Worm (Caenorhabditis elegans) whole organism, young adult: ENCODE measurements around the gene dhs-21.

Experiments used
- B0261.1 ChIP-seq: sonication (generic microtip); optimal IDR thresholded peaks from 2 replicates; lab custom pipeline; 2016; ENCODE audit warnings: mild to moderate bottlenecking, missing genetic modification characterization, moderate library complexity, missing compliant biosample characterization
- C06A6.2 ChIP-seq: fragments of 200-800 bp; sonication (Bioruptor generic); conservative IDR thresholded peaks from 2 replicates; pipeline ENCODE4 v1.3.6; 2022; ENCODE audit warnings: missing genetic modification characterization, missing compliant biosample characterization
- C17E4.6 ChIP-seq: fragments of 200-800 bp; sonication (Bioruptor generic); IDR thresholded peaks from 2 replicates; pipeline ENCODE4 v1.3.6; 2022; ENCODE audit warnings: missing genetic modification reagents, missing genetic modification characterization, missing compliant biosample characterization
- D2030.7 ChIP-seq: fragments of 200-800 bp; sonication (Bioruptor generic); IDR thresholded peaks from 2 replicates; pipeline ENCODE4 v1.3.6; 2022; ENCODE audit warnings: missing genetic modification reagents, missing genetic modification characterization, missing compliant biosample characterization
- F23B12.7 ChIP-seq: sonication (generic microtip); optimal IDR thresholded peaks from 2 replicates; lab custom pipeline; 2017; ENCODE audit warnings: missing genetic modification characterization, mild to moderate bottlenecking, missing compliant biosample characterization, antibody characterized with exemption, moderate library complexity; ENCODE audit not compliant: insufficient read depth
- F49E8.2 ChIP-seq: sonication (generic microtip); optimal IDR thresholded peaks from 3 replicates; lab custom pipeline; 2017; ENCODE audit warnings: missing genetic modification characterization, mild to moderate bottlenecking, missing compliant biosample characterization, antibody characterized with exemption, moderate library complexity; ENCODE audit not compliant: insufficient read depth
- K12H6.12 ChIP-seq: fragments of 200-800 bp; sonication (Bioruptor generic); optimal IDR thresholded peaks from 2 replicates; lab custom pipeline; 2018; ENCODE audit warnings: mild to moderate bottlenecking, missing genetic modification characterization, missing compliant biosample characterization
- Y53F4B.3 ChIP-seq: fragments of 200-800 bp; sonication (Bioruptor generic); IDR thresholded peaks from 2 replicates; pipeline ENCODE4 v1.3.6; 2022; ENCODE audit warnings: missing genetic modification reagents, missing genetic modification characterization, missing compliant biosample characterization
- Y79H2A.3 ChIP-seq: fragments of 200-800 bp; sonication (Bioruptor generic); conservative IDR thresholded peaks from 2 replicates; pipeline ENCODE4 v1.3.6; 2022; ENCODE audit warnings: missing genetic modification reagents, missing genetic modification characterization, missing compliant biosample characterization
- ZK185.1 ChIP-seq: sonication (generic microtip); optimal IDR thresholded peaks from 2 replicates; lab custom pipeline; 2016; ENCODE audit warnings: mild to moderate bottlenecking, missing genetic modification characterization, missing compliant biosample characterization; ENCODE audit not compliant: poor library complexity, severe bottlenecking
- aptf-2 ChIP-seq: fragments of 200-800 bp; sonication (Bioruptor generic); conservative IDR thresholded peaks from 2 replicates; pipeline ENCODE4 v1.3.6; 2022; ENCODE audit warnings: missing genetic modification reagents, missing genetic modification characterization, missing compliant biosample characterization
- aptf-3 ChIP-seq: fragments of 200-800 bp; sonication (Bioruptor generic); IDR thresholded peaks from 2 replicates; pipeline ENCODE4 v1.3.6; 2022; ENCODE audit warnings: missing genetic modification characterization, missing compliant biosample characterization
- athp-1 ChIP-seq: sonication (generic microtip); optimal IDR thresholded peaks from 2 replicates; lab custom pipeline; 2017; ENCODE audit warnings: mild to moderate bottlenecking, missing genetic modification characterization, missing compliant biosample characterization
- attf-3 ChIP-seq: fragments of 200-800 bp; sonication (Bioruptor generic); conservative IDR thresholded peaks from 2 replicates; pipeline ENCODE4 v1.3.6; 2022; ENCODE audit warnings: missing genetic modification reagents, missing genetic modification characterization, missing compliant biosample characterization
- bed-2 ChIP-seq: fragments of 200-800 bp; sonication (Bioruptor generic); IDR thresholded peaks from 2 replicates; pipeline ENCODE4 v1.3.6; 2022; ENCODE audit warnings: missing genetic modification reagents, missing genetic modification characterization, missing compliant biosample characterization
- cebp-1 ChIP-seq, 2 experiments: fragments of 200-800 bp in 1 of 2; sonication (Bioruptor generic) in 1 of 2; sonication (generic microtip) in 1 of 2; IDR thresholded peaks in 1 of 2; optimal IDR thresholded peaks in 1 of 2; 2 replicates each; pipeline versions ENCODE4 v1.3.6 to Lab custom; 2017 to 2022; ENCODE audit warnings: missing compliant biosample characterization in 2 of 2, missing genetic modification characterization in 2 of 2, mild to moderate bottlenecking in 1 of 2, missing genetic modification reagents in 1 of 2, moderate library complexity in 1 of 2
- ceh-100 ChIP-seq: fragments of 200-800 bp; sonication (Bioruptor generic); IDR thresholded peaks from 2 replicates; pipeline ENCODE4 v1.3.6; 2022; ENCODE audit warnings: missing genetic modification reagents, missing genetic modification characterization, missing compliant biosample characterization
- fkh-3 ChIP-seq: sonication (generic microtip); optimal IDR thresholded peaks from 2 replicates; lab custom pipeline; 2016; ENCODE audit warnings: mild to moderate bottlenecking, missing genetic modification characterization, missing compliant biosample characterization
- hmg-20 ChIP-seq: fragments of 200-800 bp; sonication (Bioruptor generic); IDR thresholded peaks from 2 replicates; pipeline ENCODE4 v1.3.6; 2022; ENCODE audit warnings: missing genetic modification reagents, missing genetic modification characterization, missing compliant biosample characterization
- let-526 ChIP-seq: fragments of 200-800 bp; sonication (Bioruptor generic); IDR thresholded peaks from 2 replicates; pipeline ENCODE4 v1.3.6; 2022; ENCODE audit warnings: missing genetic modification reagents, missing genetic modification characterization, missing compliant biosample characterization
- lin-40 ChIP-seq: sonication (generic microtip); optimal IDR thresholded peaks from 2 replicates; lab custom pipeline; 2016; ENCODE audit warnings: missing genetic modification characterization, mild to moderate bottlenecking, missing compliant biosample characterization, missing genotype, missing genetic modification reagents
- lsy-27 ChIP-seq: sonication (generic microtip); optimal IDR thresholded peaks from 2 replicates; lab custom pipeline; 2017; ENCODE audit warnings: missing genetic modification characterization, mild to moderate bottlenecking, missing compliant biosample characterization, antibody characterized with exemption, missing genotype, borderline replicate concordance; ENCODE audit not compliant: insufficient read depth
- madf-8 ChIP-seq: fragments of 200-800 bp; sonication (Bioruptor generic); conservative IDR thresholded peaks from 2 replicates; pipeline ENCODE4 v1.3.6; 2022; ENCODE audit warnings: missing genetic modification reagents, missing genetic modification characterization, missing compliant biosample characterization
- nhr-120 ChIP-seq: fragments of 200-800 bp; sonication (Bioruptor generic); IDR thresholded peaks from 2 replicates; pipeline ENCODE4 v1.3.6; 2022; ENCODE audit warnings: missing genetic modification characterization, missing compliant biosample characterization
- nhr-27 ChIP-seq: fragments of 200-800 bp; sonication (Bioruptor generic); optimal IDR thresholded peaks from 2 replicates; lab custom pipeline; 2018; ENCODE audit warnings: mild to moderate bottlenecking, missing genetic modification characterization, moderate library complexity, missing compliant biosample characterization
- pha-4 ChIP-seq: fragments of 150-350 bp; sonication (generic microtip); optimal IDR thresholded peaks from 2 replicates; lab custom pipeline; 2014; ENCODE audit warnings: missing biosample characterization, missing genetic modification reagents, missing genetic modification characterization
- repo-1 ChIP-seq: sonication (generic microtip); optimal IDR thresholded peaks from 2 replicates; lab custom pipeline; 2017; ENCODE audit warnings: mild to moderate bottlenecking, missing genetic modification characterization, missing compliant biosample characterization
- sea-2 ChIP-seq: fragments of 200-800 bp; sonication (Bioruptor generic); IDR thresholded peaks from 2 replicates; pipeline ENCODE4 v1.3.6; 2022; ENCODE audit warnings: missing genetic modification characterization, missing compliant biosample characterization
- snpc-1.1 ChIP-seq: sonication (generic microtip); optimal IDR thresholded peaks from 2 replicates; lab custom pipeline; 2017; ENCODE audit warnings: missing genetic modification characterization, mild to moderate bottlenecking, missing compliant biosample characterization, antibody characterized with exemption, moderate library complexity, missing genotype, missing genetic modification reagents; ENCODE audit not compliant: insufficient read depth
- snpc-1.3 ChIP-seq: sonication (generic microtip); optimal IDR thresholded peaks from 2 replicates; lab custom pipeline; 2017; ENCODE audit warnings: missing genetic modification characterization, mild to moderate bottlenecking, missing compliant biosample characterization, antibody characterized with exemption, moderate library complexity, missing genotype, missing genetic modification reagents; ENCODE audit not compliant: insufficient read depth
- snpc-3.4 ChIP-seq: sonication (generic microtip); optimal IDR thresholded peaks from 2 replicates; lab custom pipeline; 2017; ENCODE audit warnings: missing genetic modification characterization, mild to moderate bottlenecking, missing compliant biosample characterization, antibody characterized with exemption, moderate library complexity, missing genotype, missing genetic modification reagents
- sptf-2 ChIP-seq: fragments of 200-800 bp; sonication (Bioruptor generic); optimal IDR thresholded peaks from 2 replicates; lab custom pipeline; 2018; ENCODE audit warnings: mild to moderate bottlenecking, missing genetic modification characterization, missing compliant biosample characterization
- tlf-1 ChIP-seq: fragments of 200-800 bp; sonication (Bioruptor generic); optimal IDR thresholded peaks from 2 replicates; lab custom pipeline; 2018; ENCODE audit warnings: mild to moderate bottlenecking, missing genetic modification characterization, missing compliant biosample characterization
- unc-62 ChIP-seq: fragments of 150-350 bp; optimal IDR thresholded peaks from 2 replicates; lab custom pipeline; 2014; ENCODE audit warnings: missing biosample characterization, missing genetic modification reagents, missing genetic modification characterization
- xnd-1 ChIP-seq: sonication (generic microtip); optimal IDR thresholded peaks from 2 replicates; lab custom pipeline; 2016; ENCODE audit warnings: missing genotype, missing genetic modification reagents, missing genetic modification characterization, missing compliant biosample characterization
- zfh-2 ChIP-seq: fragments of 200-800 bp; sonication (Bioruptor generic); conservative IDR thresholded peaks from 2 replicates; pipeline ENCODE4 v1.3.6; 2022; ENCODE audit warnings: missing genetic modification reagents, missing genetic modification characterization, missing compliant biosample characterization
- ztf-25 ChIP-seq: fragments of 200-800 bp; sonication (Bioruptor generic); IDR thresholded peaks from 2 replicates; pipeline ENCODE4 v1.3.6; 2022; ENCODE audit warnings: missing genetic modification reagents, missing genetic modification characterization, missing compliant biosample characterization
- ztf-26 ChIP-seq: sonication (generic microtip); optimal IDR thresholded peaks from 2 replicates; lab custom pipeline; 2017; ENCODE audit warnings: missing genetic modification characterization, missing compliant biosample characterization
- ztf-3 ChIP-seq: fragments of 200-800 bp; sonication (Bioruptor generic); optimal IDR thresholded peaks from 2 replicates; lab custom pipeline; 2018; ENCODE audit warnings: mild to moderate bottlenecking, missing genetic modification characterization, missing compliant biosample characterization

Gene dhs-21

ce11 chrV:12763291-12763995 lies 30.0 kb upstream of the dhs-21 start, which contains the start of the genes abcf-1 and scc-3 (continued):
- TF ChIP-seq snpc-3.4 (peak; percentile 42), attf-3 (GFP tag; lab: Robert Waterston, UW) (peak; percentile 64), ceh-100 (GFP tag; lab: Robert Waterston, UW) (no peak), F23B12.7 (peak; percentile 25), xnd-1 (tag; lab: Kevin White, UChicago) (peak; percentile 10), madf-8 (GFP tag; lab: Robert Waterston, UW) (peak; percentile 60), snpc-1.1 (peak; percentile 39), pha-4 (tag; lab: Kevin White, UChicago) (no peak), D2030.7 (0 out of 2 replicates have a peak, but pooled peaks have one; percentile 35), B0261.1 (no peak), snpc-1.3 (tag; lab: Kevin White, UChicago) (peak; percentile 71), hmg-20 (GFP tag; lab: Robert Waterston, UW) (no peak), zfh-2 (GFP tag; lab: Robert Waterston, UW) (no peak), lsy-27 (tag; lab: Kevin White, UChicago) (no peak), cebp-1 (GFP tag; IDR thresholded peaks at IDR 0.05; lab: Robert Waterston, UW) (no peak), cebp-1 (tag; optimal IDR thresholded peaks at IDR 0.05; lab: Kevin White, UChicago) (peak; percentile 80)
- TF ChIP-seq, all 124 proteins: peak for 19

ce11 chrV:12760913-12761312 lies 27.5 kb upstream of the dhs-21 start, which contains the start of gene F18E2.15:
TSS of gene F18E2.15 (minus strand) at chrV:12761013.
- no peak for TF ChIP-seq snpc-1.1
- TF ChIP-seq F23B12.7 = no peak
- TF ChIP-seq ztf-25 = no peak
- TF ChIP-seq nhr-120 (GFP tag; lab: Robert Waterston, UW) = no peak
- no peak for TF ChIP-seq Y53F4B.3 (GFP tag; lab: Robert Waterston, UW)

DNA sequence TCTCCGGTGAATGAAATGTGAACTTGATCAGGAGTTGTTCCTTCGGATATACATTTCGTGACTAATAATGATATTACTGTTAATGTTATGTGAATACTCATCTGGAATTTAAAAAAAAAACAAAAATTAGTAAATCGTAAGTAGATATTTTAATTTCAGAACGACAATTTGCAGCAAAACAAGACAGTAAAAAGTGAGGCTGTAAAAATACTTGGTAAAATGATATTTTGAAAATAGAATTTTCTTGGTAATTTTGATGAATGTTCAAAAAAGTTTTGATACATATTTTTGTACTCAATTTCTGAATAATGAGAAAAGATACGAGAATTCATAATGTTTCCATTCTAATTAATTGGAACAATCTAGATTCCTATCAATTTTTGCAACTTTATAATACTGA lies 26.2 kb upstream of the dhs-21 start, which contains the start of gene papl-1:
TSS of gene papl-1 (minus strand) at position 101 of the 400 bp plus-strand sequence.
- TF ChIP-seq aptf-3 (no peak), K12H6.12 (tag; lab: Kevin White, UChicago) (no peak), let-526 (GFP tag; lab: Robert Waterston, UW) (no peak), Y79H2A.3 (no peak), sptf-2 (no peak), ztf-26 (tag; lab: Kevin White, UChicago) (no peak)
- TF ChIP-seq, all 124 proteins: peak for 0

DNA sequence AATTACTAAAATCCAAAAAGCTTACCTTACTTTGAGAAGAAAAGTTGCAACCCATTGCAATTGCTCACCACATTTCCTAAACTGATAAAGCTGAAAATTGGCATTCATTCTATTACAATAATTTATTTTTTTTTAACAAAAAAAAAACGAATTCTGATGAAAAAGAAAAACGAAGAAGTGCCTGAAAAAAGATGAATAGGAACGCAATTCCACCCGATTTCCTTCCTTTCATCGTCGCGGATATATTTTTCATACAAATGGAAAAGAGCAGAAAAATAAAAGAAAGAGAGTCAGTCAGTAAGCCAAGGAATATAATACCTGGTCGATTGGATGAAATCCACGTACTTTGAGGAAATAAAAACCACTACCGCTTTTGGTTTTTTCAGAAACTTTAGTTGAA lies 21.4 kb upstream of the dhs-21 start, which contains the start of gene gpa-13:
TSS of gene gpa-13 (minus strand) at position 101 of the 400 bp plus-strand sequence.
- TF ChIP-seq lsy-27 (tag; lab: Kevin White, UChicago) = no peak
- TF ChIP-seq C06A6.2 (GFP tag; lab: Robert Waterston, UW) = no peak
- TF ChIP-seq snpc-1.3 (tag; lab: Kevin White, UChicago) = no peak
- no peak for TF ChIP-seq ZK185.1
- no peak for TF ChIP-seq sea-2 (GFP tag; lab: Robert Waterston, UW)
- TF ChIP-seq, all 124 proteins: peak for 0

ce11 chrV:12752407-12752806 lies 19.0 kb upstream of the dhs-21 start, which contains the start of gene C15C8.8:
TSS of gene C15C8.8 (minus strand) at chrV:12752507.
- TF ChIP-seq nhr-27 (tag; lab: Kevin White, UChicago) (no peak), hmg-20 (GFP tag; lab: Robert Waterston, UW) (no peak), bed-2 (no peak), F49E8.2 (tag; lab: Kevin White, UChicago) (no peak), repo-1 (tag; lab: Kevin White, UChicago) (no peak), D2030.7 (no peak), tlf-1 (GFP tag; lab: Kevin White, UChicago) (no peak), athp-1 (no peak), lin-40 (tag; lab: Kevin White, UChicago) (no peak), ztf-3 (GFP tag; lab: Kevin White, UChicago) (no peak), snpc-1.3 (tag; lab: Kevin White, UChicago) (no peak), fkh-3 (tag; lab: Kevin White, UChicago) (no peak), unc-62 (GFP tag; lab: Kevin White, UChicago) (no peak), aptf-2 (GFP tag; lab: Robert Waterston, UW) (no peak), C17E4.6 (GFP tag; lab: Robert Waterston, UW) (no peak)
